Worm (Caenorhabditis elegans): Measurements from ENCODE around the gene nol-6.

Gene nol-6

DNA sequence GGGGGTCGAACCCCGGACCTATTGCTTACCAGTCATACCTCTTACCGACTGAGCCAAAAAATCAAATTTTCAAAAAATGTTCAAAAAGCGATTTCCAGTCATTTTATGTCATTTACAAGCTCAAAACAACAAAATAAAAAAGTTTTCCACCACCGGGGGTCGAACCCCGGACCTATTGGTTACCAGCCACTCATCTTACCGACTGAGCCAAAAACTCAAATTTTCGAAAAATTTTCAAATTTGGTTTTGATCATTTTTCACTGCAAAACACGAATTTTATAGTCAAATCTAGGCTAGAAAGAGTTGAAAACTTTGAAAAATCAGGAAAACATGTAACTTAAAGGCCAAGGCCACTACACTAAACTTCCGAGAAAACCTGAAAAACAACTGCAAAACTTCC, 38.7 kb upstream of the nol-6 start:
- TF ChIP-seq lin-13 (GFP tag; optimal IDR thresholded peaks at IDR 0.05) (no peak), R02D3.7 (tag; optimal IDR thresholded peaks at IDR 0.05) (no peak), nhr-23 (tag; optimal IDR thresholded peaks at IDR 0.05) (no peak), ama-1 (optimal IDR thresholded peaks at IDR 0.05) (no peak), F13H6.1 (tag; optimal IDR thresholded peaks at IDR 0.05) (no peak), nhr-237 (tag; optimal IDR thresholded peaks at IDR 0.05) (no peak), nhr-10 (tag; optimal IDR thresholded peaks at IDR 0.05) (no peak), nhr-25 (tag; optimal IDR thresholded peaks at IDR 0.05) (no peak)

DNA sequence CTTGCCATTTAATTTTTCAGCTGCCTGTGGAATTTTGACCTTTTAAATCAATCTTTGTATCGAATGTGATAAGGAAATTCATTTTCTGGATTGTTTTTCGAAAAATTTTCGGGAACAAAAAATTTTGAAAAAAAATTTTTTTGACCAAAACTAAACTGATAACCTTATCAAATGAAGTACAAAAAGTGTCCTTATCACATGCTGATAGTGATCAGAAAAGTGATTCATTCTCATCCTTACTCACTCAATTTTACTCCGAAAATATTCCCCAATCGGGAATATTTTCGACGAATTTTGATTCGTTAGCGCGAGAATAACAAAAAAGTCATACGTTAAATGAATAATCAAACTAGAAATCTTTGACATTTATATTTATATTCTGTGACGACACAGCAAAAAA, 38.0 kb upstream of the nol-6 start:
- TF ChIP-seq nhr-25 (tag; optimal IDR thresholded peaks at IDR 0.05), result no peak
- TF ChIP-seq gmeb-1 (tag; optimal IDR thresholded peaks at IDR 0.05), result peak; percentile 4
- TF ChIP-seq dmd-4 (tag; optimal IDR thresholded peaks at IDR 0.05), result no peak
- TF ChIP-seq lin-11 (tag; optimal IDR thresholded peaks at IDR 0.05), result no peak
- TF ChIP-seq ama-1 (optimal IDR thresholded peaks at IDR 0.05), result no peak
- no peak for TF ChIP-seq unc-62 (GFP tag; optimal IDR thresholded peaks at IDR 0.05)
- no peak for TF ChIP-seq lin-13 (GFP tag; optimal IDR thresholded peaks at IDR 0.05)
- TF ChIP-seq elt-1 (tag; optimal IDR thresholded peaks at IDR 0.05), result no peak
- no peak for TF ChIP-seq ztf-11 (tag; optimal IDR thresholded peaks at IDR 0.05)
- TF ChIP-seq aly-2 (tag; optimal IDR thresholded peaks at IDR 0.05), result no peak
- no peak for TF ChIP-seq nhr-77 (tag; optimal IDR thresholded peaks at IDR 0.05)
- TF ChIP-seq unc-55 (GFP tag; optimal IDR thresholded peaks at IDR 0.05), result no peak
- TF ChIP-seq lin-39 (tag; optimal IDR thresholded peaks at IDR 0.05), result no peak
- peak; percentile 90 for TF ChIP-seq fos-1 (tag; optimal IDR thresholded peaks at IDR 0.05)
- TF ChIP-seq snpc-4 (tag; optimal IDR thresholded peaks at IDR 0.05), result no peak
- TF ChIP-seq skn-1 (tag; optimal IDR thresholded peaks at IDR 0.05), result peak; percentile 31
- no peak for TF ChIP-seq zag-1 (tag; optimal IDR thresholded peaks at IDR 0.05)
- TF ChIP-seq ztf-1 (GFP tag; conservative IDR thresholded peaks at IDR 0.05), result no peak
- no peak for TF ChIP-seq nhr-12 (tag; optimal IDR thresholded peaks at IDR 0.05)
- TF ChIP-seq nhr-21 (tag; optimal IDR thresholded peaks at IDR 0.05), result no peak
- no peak for TF ChIP-seq ceh-82 (tag; optimal IDR thresholded peaks at IDR 0.05)
- TF ChIP-seq sma-9 (GFP tag; optimal IDR thresholded peaks at IDR 0.05), result no peak
- no peak for TF ChIP-seq sma-9 (tag; optimal IDR thresholded peaks at IDR 0.05)

DNA sequence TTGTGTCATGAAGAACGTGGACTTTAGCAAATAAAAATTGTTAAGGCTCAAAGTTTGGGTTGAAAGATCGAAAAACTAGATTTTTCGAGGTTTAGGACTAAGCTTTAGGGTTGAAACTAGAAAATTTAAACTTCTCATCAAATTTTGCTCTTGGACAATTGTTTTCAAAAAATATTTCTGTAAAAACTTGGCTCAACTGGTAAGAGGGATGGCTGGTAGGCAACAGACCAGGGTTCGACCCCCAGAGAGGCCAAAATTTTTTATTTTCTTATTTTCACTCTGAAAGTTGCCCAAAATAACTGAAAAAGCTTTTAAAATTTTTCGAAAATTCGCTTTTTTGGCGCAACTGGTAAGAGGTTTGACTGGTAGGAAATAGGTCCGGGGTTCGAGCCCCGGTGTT, 37.5 kb upstream of the nol-6 start:
- no peak for TF ChIP-seq sma-9 (GFP tag; optimal IDR thresholded peaks at IDR 0.05)
- no peak for TF ChIP-seq sma-9 (tag; optimal IDR thresholded peaks at IDR 0.05)
- no peak for TF ChIP-seq nhr-6 (tag; optimal IDR thresholded peaks at IDR 0.05)
- TF ChIP-seq elt-3 (tag; optimal IDR thresholded peaks at IDR 0.05), result no peak
- no peak for TF ChIP-seq alr-1 (tag; optimal IDR thresholded peaks at IDR 0.05)
- no peak for TF ChIP-seq lsy-2 (tag; optimal IDR thresholded peaks at IDR 0.05)
- TF ChIP-seq unc-39 (tag; optimal IDR thresholded peaks at IDR 0.05), result no peak
- TF ChIP-seq C34F6.9 (tag; optimal IDR thresholded peaks at IDR 0.05), result no peak
- TF ChIP-seq mdl-1 (tag; optimal IDR thresholded peaks at IDR 0.05), result no peak
- no peak for TF ChIP-seq elt-1 (tag; optimal IDR thresholded peaks at IDR 0.05)
- TF ChIP-seq mbf-1 (tag; optimal IDR thresholded peaks at IDR 0.05), result no peak
- TF ChIP-seq ztf-11 (tag; optimal IDR thresholded peaks at IDR 0.05), result no peak
- no peak for TF ChIP-seq snpc-4 (tag; optimal IDR thresholded peaks at IDR 0.05)
- no peak for TF ChIP-seq lin-11 (tag; optimal IDR thresholded peaks at IDR 0.05)
- TF ChIP-seq nhr-11 (tag; optimal IDR thresholded peaks at IDR 0.05), result no peak
- no peak for TF ChIP-seq R02D3.7 (tag; optimal IDR thresholded peaks at IDR 0.05)
- TF ChIP-seq lin-13 (GFP tag; optimal IDR thresholded peaks at IDR 0.05), result no peak
- TF ChIP-seq crh-2 (tag; optimal IDR thresholded peaks at IDR 0.05), result no peak
- TF ChIP-seq F13H6.1 (tag; optimal IDR thresholded peaks at IDR 0.05), result no peak
- no peak for TF ChIP-seq sem-4 (tag; optimal IDR thresholded peaks at IDR 0.05)
- TF ChIP-seq dmd-4 (tag; optimal IDR thresholded peaks at IDR 0.05), result no peak

DNA sequence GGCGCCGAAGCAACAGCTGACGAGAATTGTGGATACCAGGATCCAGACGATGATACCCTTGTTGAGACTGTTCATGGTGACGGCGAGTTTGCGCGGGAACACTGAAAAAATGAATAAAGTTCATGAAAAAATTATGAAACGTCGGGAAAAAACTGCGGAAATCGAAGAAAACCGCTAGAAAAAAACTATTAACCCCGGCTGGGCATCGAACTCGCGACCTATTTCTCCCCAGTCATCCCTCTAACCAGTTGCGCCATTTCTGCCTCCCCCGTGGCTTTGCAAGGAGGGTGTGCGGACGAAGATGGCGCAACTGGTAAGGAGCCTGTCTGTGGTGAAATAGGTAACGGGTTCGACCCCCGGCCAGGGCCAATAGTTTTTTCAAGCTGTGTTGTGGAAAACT, 36.2 kb upstream of the nol-6 start, which contains the start of gene H17B01.5:
Gene H17B01.5 (minus strand): TSS at position 101 of the 400 bp plus-strand sequence.
- TF ChIP-seq nhr-25 (tag; optimal IDR thresholded peaks at IDR 0.05) (no peak), R02D3.7 (tag; optimal IDR thresholded peaks at IDR 0.05) (no peak), fos-1 (tag; optimal IDR thresholded peaks at IDR 0.05) (no peak), lin-11 (tag; optimal IDR thresholded peaks at IDR 0.05) (no peak), ceh-16 (tag; optimal IDR thresholded peaks at IDR 0.05) (no peak)

Data from whole organism, L2 larva.